Worm (Caenorhabditis elegans): ENCODE measurements around the gene spe-27.

spe-27 gene

ce11 chrIV:5879853-5880252 is 14.1 kb upstream of the spe-27 start, which contains the start of gene srv-22:
Gene srv-22, minus strand, starts transcription at chrIV:5879953.
- TF ChIP-seq zag-1 (tag; optimal IDR thresholded peaks at IDR 0.05) (no peak), C34F6.9 (tag; optimal IDR thresholded peaks at IDR 0.05) (no peak), mbf-1 (tag; optimal IDR thresholded peaks at IDR 0.05) (no peak), ceh-82 (tag; optimal IDR thresholded peaks at IDR 0.05) (no peak), nhr-12 (tag; optimal IDR thresholded peaks at IDR 0.05) (no peak), nhr-6 (tag; optimal IDR thresholded peaks at IDR 0.05) (no peak), lin-39 (tag; optimal IDR thresholded peaks at IDR 0.05) (no peak), elt-1 (tag; optimal IDR thresholded peaks at IDR 0.05) (no peak)

- TF ChIP-seq ztf-4 (tag; optimal IDR thresholded peaks at IDR 0.05): no peak
- TF ChIP-seq unc-39 (tag; optimal IDR thresholded peaks at IDR 0.05): no peak
- no peak for TF ChIP-seq ceh-82 (tag; optimal IDR thresholded peaks at IDR 0.05)
- TF ChIP-seq nhr-10 (tag; optimal IDR thresholded peaks at IDR 0.05): no peak
- no peak for TF ChIP-seq sma-9 (GFP tag; optimal IDR thresholded peaks at IDR 0.05)
- no peak for TF ChIP-seq sma-9 (tag; optimal IDR thresholded peaks at IDR 0.05)
- TF ChIP-seq ztf-1 (GFP tag; conservative IDR thresholded peaks at IDR 0.05): no peak
Observed at ce11 chrIV:5877246-5877645, 11.5 kb upstream of the spe-27 start, which contains the start of gene srv-21. Gene srv-21, minus strand, starts transcription at chrIV:5877346.

ce11 chrIV:5873825-5874224 is 8.1 kb upstream of the spe-27 start, which contains the start of gene srv-19:
Gene srv-19, minus strand, starts transcription at chrIV:5873925.
- TF ChIP-seq unc-39 (tag; optimal IDR thresholded peaks at IDR 0.05) (no peak), nhr-129 (tag; optimal IDR thresholded peaks at IDR 0.05) (no peak), mdl-1 (tag; optimal IDR thresholded peaks at IDR 0.05) (no peak), nhr-25 (tag; optimal IDR thresholded peaks at IDR 0.05) (no peak), nhr-23 (tag; optimal IDR thresholded peaks at IDR 0.05) (no peak), zag-1 (tag; optimal IDR thresholded peaks at IDR 0.05) (no peak), ceh-16 (tag; optimal IDR thresholded peaks at IDR 0.05) (no peak), nhr-12 (tag; optimal IDR thresholded peaks at IDR 0.05) (no peak), egl-27 (tag; optimal IDR thresholded peaks at IDR 0.05) (no peak), alr-1 (tag; optimal IDR thresholded peaks at IDR 0.05) (no peak)

ce11 chrIV:5870072-5870471 is 4.4 kb upstream of the spe-27 start, which contains the start of gene srv-17:
Gene srv-17, minus strand, starts transcription at chrIV:5870172.
- no peak for TF ChIP-seq Y55F3AM.14 (GFP tag; optimal IDR thresholded peaks at IDR 0.05)
- TF ChIP-seq peb-1 (tag; optimal IDR thresholded peaks at IDR 0.05): no peak
- TF ChIP-seq lin-39 (tag; optimal IDR thresholded peaks at IDR 0.05): no peak
- no peak for TF ChIP-seq mab-5 (tag; optimal IDR thresholded peaks at IDR 0.05)
- no peak for TF ChIP-seq blmp-1 (tag; optimal IDR thresholded peaks at IDR 0.05; ENCODE audit: insufficient read depth)
- no peak for TF ChIP-seq mbf-1 (tag; optimal IDR thresholded peaks at IDR 0.05)

ce11 chrIV:5869354-5869753 is 3.6 kb upstream of the spe-27 start:
- TF ChIP-seq aly-2 (tag; optimal IDR thresholded peaks at IDR 0.05): no peak
- TF ChIP-seq sma-9 (GFP tag; optimal IDR thresholded peaks at IDR 0.05): no peak
- no peak for TF ChIP-seq sma-9 (tag; optimal IDR thresholded peaks at IDR 0.05)
- no peak for TF ChIP-seq lin-13 (GFP tag; optimal IDR thresholded peaks at IDR 0.05)
- TF ChIP-seq ceh-16 (tag; optimal IDR thresholded peaks at IDR 0.05): no peak
- no peak for TF ChIP-seq snpc-4 (tag; optimal IDR thresholded peaks at IDR 0.05)
- TF ChIP-seq nhr-21 (tag; optimal IDR thresholded peaks at IDR 0.05): no peak
- TF ChIP-seq fos-1 (tag; optimal IDR thresholded peaks at IDR 0.05): no peak
- TF ChIP-seq elt-3 (tag; optimal IDR thresholded peaks at IDR 0.05): no peak
- no peak for TF ChIP-seq nhr-237 (tag; optimal IDR thresholded peaks at IDR 0.05)
- TF ChIP-seq unc-62 (GFP tag; optimal IDR thresholded peaks at IDR 0.05): no peak
- TF ChIP-seq egl-27 (tag; optimal IDR thresholded peaks at IDR 0.05): no peak
- TF ChIP-seq dmd-4 (tag; optimal IDR thresholded peaks at IDR 0.05): no peak
- TF ChIP-seq skn-1 (tag; optimal IDR thresholded peaks at IDR 0.05): no peak
- no peak for TF ChIP-seq nhr-77 (tag; optimal IDR thresholded peaks at IDR 0.05)
- TF ChIP-seq sem-4 (tag; optimal IDR thresholded peaks at IDR 0.05): no peak
- no peak for TF ChIP-seq nhr-129 (tag; optimal IDR thresholded peaks at IDR 0.05)
